Worm (Caenorhabditis elegans) whole organism, young adult: ENCODE results near the gene nspg-14.
A peak's percentile ranks its signal among the peaks of the same experiment; 100 is the strongest.

Source experiments
- B0019.2 ChIP-seq: fragments of 200-800 bp; sonication (Bioruptor generic); conservative IDR thresholded peaks from 2 replicates; pipeline ENCODE4 v1.3.6; 2022; ENCODE audit warnings: missing genetic modification reagents, missing genetic modification characterization, missing compliant biosample characterization
- C06A6.2 ChIP-seq: fragments of 200-800 bp; sonication (Bioruptor generic); conservative IDR thresholded peaks from 2 replicates; pipeline ENCODE4 v1.3.6; 2022; ENCODE audit warnings: missing genetic modification characterization, missing compliant biosample characterization
- F23B12.7 ChIP-seq: sonication (generic microtip); optimal IDR thresholded peaks from 2 replicates; lab custom pipeline; 2017; ENCODE audit warnings: missing genetic modification characterization, mild to moderate bottlenecking, missing compliant biosample characterization, antibody characterized with exemption, moderate library complexity; ENCODE audit not compliant: insufficient read depth
- F33H1.4 ChIP-seq: fragments of 200-800 bp; sonication (Bioruptor generic); IDR thresholded peaks from 2 replicates; pipeline ENCODE4 v1.3.6; 2022; ENCODE audit warnings: missing genetic modification reagents, missing genetic modification characterization, missing compliant biosample characterization
- F39B2.1 ChIP-seq: fragments of 200-800 bp; sonication (Bioruptor generic); IDR thresholded peaks from 2 replicates; pipeline ENCODE4 v1.3.6; 2022; ENCODE audit warnings: missing genetic modification reagents, missing genetic modification characterization, missing compliant biosample characterization
- F49E8.2 ChIP-seq: sonication (generic microtip); optimal IDR thresholded peaks from 3 replicates; lab custom pipeline; 2017; ENCODE audit warnings: missing genetic modification characterization, mild to moderate bottlenecking, missing compliant biosample characterization, antibody characterized with exemption, moderate library complexity; ENCODE audit not compliant: insufficient read depth
- F52B5.7 ChIP-seq: sonication (generic microtip); optimal IDR thresholded peaks from 2 replicates; lab custom pipeline; 2016; ENCODE audit warnings: mild to moderate bottlenecking, missing genetic modification characterization, missing compliant biosample characterization
- F57C9.4 ChIP-seq: sonication (generic microtip); optimal IDR thresholded peaks from 2 replicates; lab custom pipeline; 2017; ENCODE audit warnings: mild to moderate bottlenecking, missing genetic modification characterization, missing compliant biosample characterization
- T26A5.8 ChIP-seq: sonication (generic microtip); optimal IDR thresholded peaks from 2 replicates; lab custom pipeline; 2016; ENCODE audit warnings: missing genetic modification characterization, missing compliant biosample characterization
- Y53F4B.3 ChIP-seq: fragments of 200-800 bp; sonication (Bioruptor generic); IDR thresholded peaks from 2 replicates; pipeline ENCODE4 v1.3.6; 2022; ENCODE audit warnings: missing genetic modification reagents, missing genetic modification characterization, missing compliant biosample characterization
- Y53G8AR.9 ChIP-seq: fragments of 200-800 bp; sonication (Bioruptor generic); conservative IDR thresholded peaks from 2 replicates; pipeline ENCODE4 v1.3.6; 2022; ENCODE audit warnings: missing genetic modification reagents, missing genetic modification characterization, missing compliant biosample characterization
- ZK185.1 ChIP-seq: sonication (generic microtip); optimal IDR thresholded peaks from 2 replicates; lab custom pipeline; 2016; ENCODE audit warnings: mild to moderate bottlenecking, missing genetic modification characterization, missing compliant biosample characterization; ENCODE audit not compliant: poor library complexity, severe bottlenecking
- akir-1 ChIP-seq: fragments of 200-800 bp; sonication (Bioruptor generic); optimal IDR thresholded peaks from 2 replicates; lab custom pipeline; 2018; ENCODE audit warnings: mild to moderate bottlenecking, missing genetic modification characterization, moderate library complexity, missing compliant biosample characterization
- ama-1 ChIP-seq, 3 experiments: fragments of 150-350 bp in 1 of 3; sonication (generic microtip) in 2 of 3; optimal IDR thresholded peaks; 2 replicates each; lab custom pipeline; 2014 to 2018; ENCODE audit warnings: missing biosample characterization in 2 of 3, missing genetic modification characterization in 2 of 3, missing genetic modification reagents in 2 of 3
- aptf-3 ChIP-seq: fragments of 200-800 bp; sonication (Bioruptor generic); IDR thresholded peaks from 2 replicates; pipeline ENCODE4 v1.3.6; 2022; ENCODE audit warnings: missing genetic modification characterization, missing compliant biosample characterization
- atf-7 ChIP-seq: sonication (generic microtip); optimal IDR thresholded peaks from 2 replicates; lab custom pipeline; 2017; ENCODE audit warnings: mild to moderate bottlenecking, missing genetic modification characterization, missing compliant biosample characterization
- attf-3 ChIP-seq: fragments of 200-800 bp; sonication (Bioruptor generic); conservative IDR thresholded peaks from 2 replicates; pipeline ENCODE4 v1.3.6; 2022; ENCODE audit warnings: missing genetic modification reagents, missing genetic modification characterization, missing compliant biosample characterization
- bed-2 ChIP-seq: fragments of 200-800 bp; sonication (Bioruptor generic); IDR thresholded peaks from 2 replicates; pipeline ENCODE4 v1.3.6; 2022; ENCODE audit warnings: missing genetic modification reagents, missing genetic modification characterization, missing compliant biosample characterization
- ccch-3 ChIP-seq: fragments of 200-800 bp; sonication (Bioruptor generic); optimal IDR thresholded peaks from 2 replicates; lab custom pipeline; 2018; ENCODE audit warnings: mild to moderate bottlenecking, missing genetic modification characterization, missing compliant biosample characterization
- ceh-100 ChIP-seq: fragments of 200-800 bp; sonication (Bioruptor generic); IDR thresholded peaks from 2 replicates; pipeline ENCODE4 v1.3.6; 2022; ENCODE audit warnings: missing genetic modification reagents, missing genetic modification characterization, missing compliant biosample characterization
- ceh-27 ChIP-seq: fragments of 200-800 bp; sonication (Bioruptor generic); optimal IDR thresholded peaks from 2 replicates; lab custom pipeline; 2018; ENCODE audit warnings: mild to moderate bottlenecking, missing genetic modification characterization, moderate library complexity, missing compliant biosample characterization
- ceh-58 ChIP-seq: fragments of 200-800 bp; sonication (Bioruptor generic); IDR thresholded peaks from 2 replicates; pipeline ENCODE4 v1.3.6; 2022; ENCODE audit warnings: missing genetic modification characterization, missing compliant biosample characterization
- chd-7 ChIP-seq: sonication (generic microtip); optimal IDR thresholded peaks from 2 replicates; lab custom pipeline; 2016; ENCODE audit warnings: mild to moderate bottlenecking, missing genetic modification characterization, moderate library complexity, missing compliant biosample characterization
- dox-1 ChIP-seq: fragments of 200-800 bp; sonication (Bioruptor generic); IDR thresholded peaks from 2 replicates; pipeline ENCODE4 v1.3.6; 2022; ENCODE audit warnings: missing genetic modification reagents, missing genetic modification characterization, missing compliant biosample characterization
- dpff-1 ChIP-seq: sonication (generic microtip); optimal IDR thresholded peaks from 2 replicates; lab custom pipeline; 2017; ENCODE audit warnings: mild to moderate bottlenecking, missing genetic modification characterization, missing compliant biosample characterization
- egl-44 ChIP-seq: fragments of 200-800 bp; sonication (Bioruptor generic); IDR thresholded peaks from 2 replicates; pipeline ENCODE4 v1.3.6; 2022; ENCODE audit warnings: missing genetic modification reagents, missing genetic modification characterization, missing compliant biosample characterization
- fkh-3 ChIP-seq: sonication (generic microtip); optimal IDR thresholded peaks from 2 replicates; lab custom pipeline; 2016; ENCODE audit warnings: mild to moderate bottlenecking, missing genetic modification characterization, missing compliant biosample characterization
- him-1 ChIP-seq: sonication (generic microtip); optimal IDR thresholded peaks from 2 replicates; lab custom pipeline; 2016; ENCODE audit warnings: missing genotype, missing genetic modification reagents, missing genetic modification characterization, missing compliant biosample characterization
- hlh-12 ChIP-seq: sonication (generic microtip); optimal IDR thresholded peaks from 2 replicates; lab custom pipeline; 2016; ENCODE audit warnings: missing genetic modification characterization, missing compliant biosample characterization
- let-607 ChIP-seq, 2 experiments: fragments of 200-800 bp in 1 of 2; sonication (Bioruptor generic) in 1 of 2; sonication (generic microtip) in 1 of 2; optimal IDR thresholded peaks; 2 replicates each; lab custom pipeline; 2016 to 2018; ENCODE audit warnings: mild to moderate bottlenecking in 2 of 2, missing compliant biosample characterization in 2 of 2, missing genetic modification characterization in 2 of 2, moderate library complexity in 2 of 2, missing genotype in 1 of 2
- lin-35 ChIP-seq, 3 experiments: fragments of 150-350 bp in 2 of 3; sonication (generic microtip) in 1 of 3; optimal IDR thresholded peaks; 2 replicates each; lab custom pipeline; 2014 to 2018; ENCODE audit warnings: missing biosample characterization in 3 of 3, missing genetic modification characterization in 3 of 3, missing genetic modification reagents in 3 of 3
- lin-40 ChIP-seq: sonication (generic microtip); optimal IDR thresholded peaks from 2 replicates; lab custom pipeline; 2016; ENCODE audit warnings: missing genetic modification characterization, mild to moderate bottlenecking, missing compliant biosample characterization, missing genotype, missing genetic modification reagents
- lin-54 ChIP-seq: fragments of 200-800 bp; sonication (Bioruptor generic); optimal IDR thresholded peaks from 2 replicates; lab custom pipeline; 2018; ENCODE audit warnings: mild to moderate bottlenecking, missing genetic modification characterization, missing compliant biosample characterization
- lir-1 ChIP-seq: fragments of 200-800 bp; sonication (Bioruptor generic); conservative IDR thresholded peaks from 2 replicates; pipeline ENCODE4 v1.3.6; 2022; ENCODE audit warnings: missing genetic modification reagents, missing genetic modification characterization, missing compliant biosample characterization
- lsl-1 ChIP-seq: fragments of 200-800 bp; sonication (Bioruptor generic); optimal IDR thresholded peaks from 2 replicates; lab custom pipeline; 2018; ENCODE audit warnings: mild to moderate bottlenecking, missing genetic modification characterization, moderate library complexity, missing compliant biosample characterization
- madf-10 ChIP-seq: sonication (generic microtip); optimal IDR thresholded peaks from 2 replicates; lab custom pipeline; 2016; ENCODE audit warnings: mild to moderate bottlenecking, missing genetic modification characterization, missing compliant biosample characterization
- madf-6 ChIP-seq: fragments of 200-800 bp; sonication (Bioruptor generic); IDR thresholded peaks from 2 replicates; pipeline ENCODE4 v1.3.6; 2022; ENCODE audit warnings: missing genetic modification reagents, missing genetic modification characterization, missing compliant biosample characterization
- rcor-1 ChIP-seq: fragments of 200-800 bp; sonication (Bioruptor generic); IDR thresholded peaks from 2 replicates; pipeline ENCODE4 v1.3.6; 2022; ENCODE audit warnings: missing genetic modification reagents, missing genetic modification characterization, missing compliant biosample characterization
- repo-1 ChIP-seq: sonication (generic microtip); optimal IDR thresholded peaks from 2 replicates; lab custom pipeline; 2017; ENCODE audit warnings: mild to moderate bottlenecking, missing genetic modification characterization, missing compliant biosample characterization
- sdz-38 ChIP-seq: sonication (generic microtip); optimal IDR thresholded peaks from 2 replicates; lab custom pipeline; 2016; ENCODE audit warnings: missing genotype, missing genetic modification characterization, missing compliant biosample characterization
- snpc-1.1 ChIP-seq: sonication (generic microtip); optimal IDR thresholded peaks from 2 replicates; lab custom pipeline; 2017; ENCODE audit warnings: missing genetic modification characterization, mild to moderate bottlenecking, missing compliant biosample characterization, antibody characterized with exemption, moderate library complexity, missing genotype, missing genetic modification reagents; ENCODE audit not compliant: insufficient read depth
- snpc-3.4 ChIP-seq: sonication (generic microtip); optimal IDR thresholded peaks from 2 replicates; lab custom pipeline; 2017; ENCODE audit warnings: missing genetic modification characterization, mild to moderate bottlenecking, missing compliant biosample characterization, antibody characterized with exemption, moderate library complexity, missing genotype, missing genetic modification reagents
- tbp1 ChIP-seq: fragments of 200-800 bp; sonication (Bioruptor generic); optimal IDR thresholded peaks from 2 replicates; lab custom pipeline; 2018; ENCODE audit warnings: mild to moderate bottlenecking, missing genetic modification characterization, missing compliant biosample characterization
- tbx-9 ChIP-seq: sonication (generic microtip); optimal IDR thresholded peaks from 2 replicates; lab custom pipeline; 2016; ENCODE audit warnings: borderline replicate concordance, missing genetic modification characterization, inconsistent platforms, missing compliant biosample characterization
- tlf-1 ChIP-seq: fragments of 200-800 bp; sonication (Bioruptor generic); optimal IDR thresholded peaks from 2 replicates; lab custom pipeline; 2018; ENCODE audit warnings: mild to moderate bottlenecking, missing genetic modification characterization, missing compliant biosample characterization
- ztf-18 ChIP-seq: sonication (generic microtip); optimal IDR thresholded peaks from 2 replicates; lab custom pipeline; 2016; ENCODE audit warnings: missing genotype, mild to moderate bottlenecking, missing genetic modification characterization, missing compliant biosample characterization
- ztf-22 ChIP-seq: fragments of 200-800 bp; sonication (Bioruptor generic); optimal IDR thresholded peaks from 2 replicates; lab custom pipeline; 2018; ENCODE audit warnings: mild to moderate bottlenecking, missing genetic modification characterization, moderate library complexity, missing compliant biosample characterization
- ztf-3 ChIP-seq: fragments of 200-800 bp; sonication (Bioruptor generic); optimal IDR thresholded peaks from 2 replicates; lab custom pipeline; 2018; ENCODE audit warnings: mild to moderate bottlenecking, missing genetic modification characterization, missing compliant biosample characterization

Gene nspg-14

ce11 chrX:5275209-5275608 lies 22.4 kb downstream of the nspg-14 start, which contains the start of gene hst-6:
Gene hst-6 (plus strand): TSS chrX:5275561.
- TF ChIP-seq Y53F4B.3 (no peak), attf-3 (peak; percentile 78), bed-2 (GFP tag; lab: Robert Waterston, UW) (no peak), madf-6 (GFP tag; lab: Robert Waterston, UW) (no peak), T26A5.8 (tag; lab: Kevin White, UChicago) (no peak), ceh-100 (GFP tag; lab: Robert Waterston, UW) (no peak), ama-1 (optimal IDR thresholded peaks at IDR 0.05; lab: Kevin White, UChicago) (no peak), ama-1 (GFP tag; optimal IDR thresholded peaks at IDR 0.05; lab: Kevin White, UChicago) (no peak), Y53G8AR.9 (no peak), him-1 (no peak), repo-1 (tag; lab: Kevin White, UChicago) (no peak), dox-1 (GFP tag; lab: Robert Waterston, UW) (peak; percentile 72), hlh-12 (tag; lab: Kevin White, UChicago) (no peak), ztf-3 (GFP tag; lab: Kevin White, UChicago) (no peak), F33H1.4 (no peak), lin-54 (GFP tag; lab: Kevin White, UChicago) (no peak), F39B2.1 (GFP tag; lab: Robert Waterston, UW) (no peak), atf-7 (no peak), sdz-38 (tag; lab: Kevin White, UChicago) (no peak), tbx-9 (tag; lab: Kevin White, UChicago) (no peak), tlf-1 (GFP tag; lab: Kevin White, UChicago) (no peak), lsl-1 (no peak), aptf-3 (GFP tag; lab: Robert Waterston, UW) (no peak), snpc-1.1 (tag; lab: Kevin White, UChicago) (no peak), F49E8.2 (tag; lab: Kevin White, UChicago) (no peak), B0019.2 (GFP tag; lab: Robert Waterston, UW) (no peak), lir-1 (GFP tag; lab: Robert Waterston, UW) (no peak), ccch-3 (GFP tag; lab: Kevin White, UChicago) (no peak), ztf-18 (tag; lab: Kevin White, UChicago) (peak; percentile 17), ceh-27 (GFP tag; lab: Kevin White, UChicago) (peak; percentile 64), C06A6.2 (GFP tag; lab: Robert Waterston, UW) (no peak), F23B12.7 (no peak), madf-10 (tag; lab: Kevin White, UChicago) (no peak), akir-1 (no peak), snpc-3.4 (peak; percentile 43), lin-40 (tag; lab: Kevin White, UChicago) (peak; percentile 46), let-607 (tag; optimal IDR thresholded peaks at IDR 0.05; lab: Kevin White, UChicago) (peak in 1 of 2 experiments; percentile 6), rcor-1 (GFP tag; lab: Robert Waterston, UW) (no peak), fkh-3 (no peak), dpff-1 (tag; lab: Kevin White, UChicago) (no peak), ZK185.1 (tag; lab: Kevin White, UChicago) (peak; percentile 57), ceh-58 (GFP tag; lab: Robert Waterston, UW) (no peak), F52B5.7 (tag; lab: Kevin White, UChicago) (no peak), tbp1 (no peak), egl-44 (GFP tag; lab: Robert Waterston, UW) (0 out of 2 replicates have a peak, but pooled peaks have one; percentile 44), chd-7 (tag; lab: Kevin White, UChicago) (no peak), ztf-22 (GFP tag; lab: Kevin White, UChicago) (no peak), F57C9.4 (tag; lab: Kevin White, UChicago) (no peak), lin-35 (GFP tag; optimal IDR thresholded peaks at IDR 0.05; lab: Kevin White, UChicago) (peak in 1 of 3 experiments; percentile 43)
